Fruit fly (Drosophila melanogaster): Measurements from ENCODE around the gene CG4546.

The CG4546 gene

dm6 chr3R:15839294-15839693, 7.0 kb upstream of the CG4546 start, which contains the start of gene Pbp45 (continued):
- no peak for TF ChIP-seq trh (GFP tag; optimal IDR thresholded peaks at IDR 0.05)
- TF ChIP-seq pfk (GFP tag; optimal IDR thresholded peaks at IDR 0.05) = no peak
- peak; percentile 44 for TF ChIP-seq sens (GFP tag)
- TF ChIP-seq Dref (GFP tag; IDR thresholded peaks at IDR 0.05) = peak; percentile 61
- no peak for TF ChIP-seq CG11696 (GFP tag; IDR thresholded peaks at IDR 0.05)
- TF ChIP-seq dm (GFP tag; optimal IDR thresholded peaks at IDR 0.05) = no peak
- TF ChIP-seq dimm (GFP tag; IDR thresholded peaks at IDR 0.05) = no peak
- TF ChIP-seq CG5180 (GFP tag; optimal IDR thresholded peaks at IDR 0.05) = no peak
- no peak for TF ChIP-seq grn (GFP tag; optimal IDR thresholded peaks at IDR 0.05)
- TF ChIP-seq CG2875 (GFP tag; optimal IDR thresholded peaks at IDR 0.05) = no peak
- no peak for TF ChIP-seq CG32767 (GFP tag; IDR thresholded peaks at IDR 0.05)

DNA sequence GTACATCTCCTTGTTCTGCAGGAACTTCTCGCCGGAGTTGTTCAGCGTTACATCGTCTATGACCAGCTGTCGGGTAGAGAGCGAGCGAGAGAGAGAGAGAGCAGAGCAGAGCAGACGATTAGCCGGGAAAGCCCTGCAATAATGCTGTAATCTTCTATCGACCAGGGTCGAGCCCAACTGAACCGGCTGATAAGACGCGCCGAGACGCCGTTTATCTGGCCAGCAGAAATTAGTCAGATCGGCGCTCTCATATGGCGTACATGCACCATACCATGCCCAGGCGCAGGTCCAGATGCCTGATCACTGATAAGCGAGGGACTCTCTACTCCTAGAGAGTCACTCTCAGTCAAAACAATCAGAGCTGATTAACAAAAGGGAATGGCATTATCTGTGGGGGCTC, 5.6 kb downstream of the CG4546 start:
- TF ChIP-seq btn (GFP tag; optimal IDR thresholded peaks at IDR 0.05) = no peak
- 0 out of 2 replicates have a peak, but pooled peaks have one; percentile 12 for TF ChIP-seq ham (GFP tag; IDR thresholded peaks at IDR 0.05)
- peak; percentile 16 for TF ChIP-seq CG15479 (GFP tag; optimal IDR thresholded peaks at IDR 0.05)
- no peak for TF ChIP-seq CG1024 (GFP tag; IDR thresholded peaks at IDR 0.05)
- TF ChIP-seq Trl (optimal IDR thresholded peaks at IDR 0.05) = peak; percentile 4 to 14
- no peak for TF ChIP-seq Trl (GFP tag; optimal IDR thresholded peaks at IDR 0.05)
- peak; percentile 24 for TF ChIP-seq CG1832 (GFP tag; optimal IDR thresholded peaks at IDR 0.05)
- peak; percentile 89 for TF ChIP-seq CG34376 (GFP tag; optimal IDR thresholded peaks at IDR 0.05)

dm6 chr3R:15853347-15853746, 7.0 kb downstream of the CG4546 start, which contains the start of gene cv-d:
Gene cv-d (minus strand): TSS chr3R:15853581.
- peak; percentile 34 for TF ChIP-seq Ets65A (GFP tag)
- peak; percentile 6 for TF ChIP-seq ftz-f1 (GFP tag; optimal IDR thresholded peaks at IDR 0.05)
- no peak for TF ChIP-seq Dbx (GFP tag; IDR thresholded peaks at IDR 0.05)
- TF ChIP-seq CG34376 (GFP tag; optimal IDR thresholded peaks at IDR 0.05) = peak; percentile 29
- TF ChIP-seq CG30431 (GFP tag; optimal IDR thresholded peaks at IDR 0.05) = no peak
- TF ChIP-seq Jarid2 (GFP tag; optimal IDR thresholded peaks at IDR 0.05) = peak; percentile 25

- no peak for TF ChIP-seq CG2875 (GFP tag; optimal IDR thresholded peaks at IDR 0.05)
- TF ChIP-seq cwo (GFP tag; optimal IDR thresholded peaks at IDR 0.05) = peak; percentile 8
- no peak for TF ChIP-seq lmd (GFP tag; IDR thresholded peaks at IDR 0.05)
- peak; percentile 42 for TF ChIP-seq Sry-δ (GFP tag; optimal IDR thresholded peaks at IDR 0.05)
- no peak for TF ChIP-seq Opbp (GFP tag; IDR thresholded peaks at IDR 0.05; ENCODE audit: partially characterized antibody)
- no peak for TF ChIP-seq PHDP (tag; optimal IDR thresholded peaks at IDR 0.05)
- no peak for TF ChIP-seq CG8290 (GFP tag; optimal IDR thresholded peaks at IDR 0.05)
- no peak for TF ChIP-seq CG8290 (tag; optimal IDR thresholded peaks at IDR 0.05)
- no peak for TF ChIP-seq slp2 (GFP tag; optimal IDR thresholded peaks at IDR 0.05)
- TF ChIP-seq Six4 (GFP tag; optimal IDR thresholded peaks at IDR 0.05) = no peak
- TF ChIP-seq Jarid2 (GFP tag; optimal IDR thresholded peaks at IDR 0.05) = peak; percentile 51
- TF ChIP-seq CG34422 (GFP tag; IDR thresholded peaks at IDR 0.05) = peak; percentile 69; the same call in 1 of the 3 replicates
- no peak for TF ChIP-seq CG3065 (GFP tag; optimal IDR thresholded peaks at IDR 0.05)
- TF ChIP-seq CG43689 (GFP tag; IDR thresholded peaks at IDR 0.05) = no peak
- peak in 1 of 2 experiments; percentile 32 for TF ChIP-seq crp (GFP tag; optimal IDR thresholded peaks at IDR 0.05)
- no peak for TF ChIP-seq CG15269 (tag; optimal IDR thresholded peaks at IDR 0.05)
- no peak for TF ChIP-seq Xrp1 (GFP tag; IDR thresholded peaks at IDR 0.05)
- peak; percentile 31 for TF ChIP-seq CG2120 (GFP tag; optimal IDR thresholded peaks at IDR 0.05)
- no peak for TF ChIP-seq CG4360 (GFP tag; IDR thresholded peaks at IDR 0.05)
- TF ChIP-seq vfl (GFP tag; optimal IDR thresholded peaks at IDR 0.05) = no peak
- peak; percentile 54 for TF ChIP-seq CG12659 (GFP tag; optimal IDR thresholded peaks at IDR 0.05)
- TF ChIP-seq zen (tag; optimal IDR thresholded peaks at IDR 0.05) = peak; percentile 38
- TF ChIP-seq CG7928 (GFP tag; optimal IDR thresholded peaks at IDR 0.05) = peak; percentile 96
- TF ChIP-seq Ptx1 (GFP tag; IDR thresholded peaks at IDR 0.05) = no peak
- TF ChIP-seq CG8924 (tag; optimal IDR thresholded peaks at IDR 0.05) = peak; percentile 15
Observed at dm6 chr3R:15857189-15857767, 10.9 kb downstream of the CG4546 start, which contains the start of gene Hmt-1. Gene Hmt-1 (minus strand): TSS chr3R:15857470.
